Worm (Caenorhabditis elegans) whole organism, young adult: Measurements from ENCODE around the gene srv-7.

Experiments
- B0261.1 ChIP-seq: sonication (generic microtip); optimal IDR thresholded peaks from 2 replicates; lab custom pipeline; 2016; ENCODE audit warnings: mild to moderate bottlenecking, missing genetic modification characterization, moderate library complexity, missing compliant biosample characterization
- F33H1.4 ChIP-seq: fragments of 200-800 bp; sonication (Bioruptor generic); IDR thresholded peaks from 2 replicates; pipeline ENCODE4 v1.3.6; 2022; ENCODE audit warnings: missing genetic modification reagents, missing genetic modification characterization, missing compliant biosample characterization
- F49E8.2 ChIP-seq: sonication (generic microtip); optimal IDR thresholded peaks from 3 replicates; lab custom pipeline; 2017; ENCODE audit warnings: missing genetic modification characterization, mild to moderate bottlenecking, missing compliant biosample characterization, antibody characterized with exemption, moderate library complexity; ENCODE audit not compliant: insufficient read depth
- F52B5.7 ChIP-seq: sonication (generic microtip); optimal IDR thresholded peaks from 2 replicates; lab custom pipeline; 2016; ENCODE audit warnings: mild to moderate bottlenecking, missing genetic modification characterization, missing compliant biosample characterization
- Y79H2A.3 ChIP-seq: fragments of 200-800 bp; sonication (Bioruptor generic); conservative IDR thresholded peaks from 2 replicates; pipeline ENCODE4 v1.3.6; 2022; ENCODE audit warnings: missing genetic modification reagents, missing genetic modification characterization, missing compliant biosample characterization
- aptf-2 ChIP-seq: fragments of 200-800 bp; sonication (Bioruptor generic); conservative IDR thresholded peaks from 2 replicates; pipeline ENCODE4 v1.3.6; 2022; ENCODE audit warnings: missing genetic modification reagents, missing genetic modification characterization, missing compliant biosample characterization
- athp-1 ChIP-seq: sonication (generic microtip); optimal IDR thresholded peaks from 2 replicates; lab custom pipeline; 2017; ENCODE audit warnings: mild to moderate bottlenecking, missing genetic modification characterization, missing compliant biosample characterization
- attf-3 ChIP-seq: fragments of 200-800 bp; sonication (Bioruptor generic); conservative IDR thresholded peaks from 2 replicates; pipeline ENCODE4 v1.3.6; 2022; ENCODE audit warnings: missing genetic modification reagents, missing genetic modification characterization, missing compliant biosample characterization
- attf-5 ChIP-seq: fragments of 200-800 bp; sonication (Bioruptor generic); optimal IDR thresholded peaks from 2 replicates; lab custom pipeline; 2018; ENCODE audit warnings: mild to moderate bottlenecking, missing genetic modification characterization, missing compliant biosample characterization
- bed-1 ChIP-seq: fragments of 200-800 bp; sonication (Bioruptor generic); IDR thresholded peaks from 2 replicates; pipeline ENCODE4 v1.3.6; 2022; ENCODE audit warnings: missing genetic modification reagents, missing genetic modification characterization, missing compliant biosample characterization
- cebp-1 ChIP-seq, 2 experiments: fragments of 200-800 bp in 1 of 2; sonication (Bioruptor generic) in 1 of 2; sonication (generic microtip) in 1 of 2; IDR thresholded peaks in 1 of 2; optimal IDR thresholded peaks in 1 of 2; 2 replicates each; pipeline versions ENCODE4 v1.3.6 to Lab custom; 2017 to 2022; ENCODE audit warnings: missing compliant biosample characterization in 2 of 2, missing genetic modification characterization in 2 of 2, mild to moderate bottlenecking in 1 of 2, missing genetic modification reagents in 1 of 2, moderate library complexity in 1 of 2
- ceh-100 ChIP-seq: fragments of 200-800 bp; sonication (Bioruptor generic); IDR thresholded peaks from 2 replicates; pipeline ENCODE4 v1.3.6; 2022; ENCODE audit warnings: missing genetic modification reagents, missing genetic modification characterization, missing compliant biosample characterization
- ceh-40 ChIP-seq: fragments of 200-800 bp; sonication (Bioruptor generic); IDR thresholded peaks from 2 replicates; pipeline ENCODE4 v1.3.6; 2022; ENCODE audit warnings: missing genetic modification characterization, missing compliant biosample characterization
- ceh-79 ChIP-seq: sonication (generic microtip); optimal IDR thresholded peaks from 2 replicates; lab custom pipeline; 2017; ENCODE audit warnings: mild to moderate bottlenecking, missing genetic modification characterization, missing compliant biosample characterization
- ceh-91 ChIP-seq: fragments of 200-800 bp; sonication (Bioruptor generic); IDR thresholded peaks from 2 replicates; pipeline ENCODE4 v1.3.6; 2022; ENCODE audit warnings: missing genetic modification reagents, missing genetic modification characterization, missing compliant biosample characterization
- dox-1 ChIP-seq: fragments of 200-800 bp; sonication (Bioruptor generic); IDR thresholded peaks from 2 replicates; pipeline ENCODE4 v1.3.6; 2022; ENCODE audit warnings: missing genetic modification reagents, missing genetic modification characterization, missing compliant biosample characterization
- ets-4 ChIP-seq: fragments of 200-800 bp; sonication (Bioruptor generic); optimal IDR thresholded peaks from 2 replicates; lab custom pipeline; 2018; ENCODE audit warnings: mild to moderate bottlenecking, missing genetic modification characterization, missing compliant biosample characterization
- him-1 ChIP-seq: sonication (generic microtip); optimal IDR thresholded peaks from 2 replicates; lab custom pipeline; 2016; ENCODE audit warnings: missing genotype, missing genetic modification reagents, missing genetic modification characterization, missing compliant biosample characterization
- hlh-26 ChIP-seq: fragments of 200-800 bp; sonication (Bioruptor generic); conservative IDR thresholded peaks from 2 replicates; pipeline ENCODE4 v1.3.6; 2022; ENCODE audit warnings: missing genetic modification reagents, missing genetic modification characterization, missing compliant biosample characterization
- hrde-1 ChIP-seq: sonication (generic microtip); optimal IDR thresholded peaks from 2 replicates; lab custom pipeline; 2016; ENCODE audit warnings: missing genetic modification characterization, mild to moderate bottlenecking, missing compliant biosample characterization, moderate library complexity, missing genotype, missing genetic modification reagents, borderline replicate concordance
- hsf-1 ChIP-seq: fragments of 200-800 bp; sonication (Bioruptor generic); IDR thresholded peaks from 2 replicates; pipeline ENCODE4 v1.3.6; 2022; ENCODE audit warnings: missing genetic modification reagents, missing genetic modification characterization, missing compliant biosample characterization
- let-526 ChIP-seq: fragments of 200-800 bp; sonication (Bioruptor generic); IDR thresholded peaks from 2 replicates; pipeline ENCODE4 v1.3.6; 2022; ENCODE audit warnings: missing genetic modification reagents, missing genetic modification characterization, missing compliant biosample characterization
- let-607 ChIP-seq, 2 experiments: fragments of 200-800 bp in 1 of 2; sonication (Bioruptor generic) in 1 of 2; sonication (generic microtip) in 1 of 2; optimal IDR thresholded peaks; 2 replicates each; lab custom pipeline; 2016 to 2018; ENCODE audit warnings: mild to moderate bottlenecking in 2 of 2, missing compliant biosample characterization in 2 of 2, missing genetic modification characterization in 2 of 2, moderate library complexity in 2 of 2, missing genotype in 1 of 2
- lin-35 ChIP-seq, 3 experiments: fragments of 150-350 bp in 2 of 3; sonication (generic microtip) in 1 of 3; optimal IDR thresholded peaks; 2 replicates each; lab custom pipeline; 2014 to 2018; ENCODE audit warnings: missing biosample characterization in 3 of 3, missing genetic modification characterization in 3 of 3, missing genetic modification reagents in 3 of 3
- madf-3 ChIP-seq: fragments of 200-800 bp; sonication (Bioruptor generic); IDR thresholded peaks from 2 replicates; pipeline ENCODE4 v1.3.6; 2022; ENCODE audit warnings: missing genetic modification reagents, missing genetic modification characterization, missing compliant biosample characterization
- madf-6 ChIP-seq: fragments of 200-800 bp; sonication (Bioruptor generic); IDR thresholded peaks from 2 replicates; pipeline ENCODE4 v1.3.6; 2022; ENCODE audit warnings: missing genetic modification reagents, missing genetic modification characterization, missing compliant biosample characterization
- mel-28 ChIP-seq: sonication (generic microtip); optimal IDR thresholded peaks from 2 replicates; lab custom pipeline; 2016; ENCODE audit warnings: borderline replicate concordance, mild to moderate bottlenecking, missing genetic modification characterization, missing compliant biosample characterization
- nfyb-1 ChIP-seq: fragments of 200-800 bp; sonication (Bioruptor generic); IDR thresholded peaks from 2 replicates; pipeline ENCODE4 v1.3.6; 2022; ENCODE audit warnings: missing genetic modification reagents, missing genetic modification characterization, missing compliant biosample characterization
- nhr-120 ChIP-seq: fragments of 200-800 bp; sonication (Bioruptor generic); IDR thresholded peaks from 2 replicates; pipeline ENCODE4 v1.3.6; 2022; ENCODE audit warnings: missing genetic modification characterization, missing compliant biosample characterization
- nhr-80 ChIP-seq: sonication (generic microtip); optimal IDR thresholded peaks from 2 replicates; lab custom pipeline; 2016; ENCODE audit warnings: missing genetic modification characterization, missing compliant biosample characterization
- rcor-1 ChIP-seq: fragments of 200-800 bp; sonication (Bioruptor generic); IDR thresholded peaks from 2 replicates; pipeline ENCODE4 v1.3.6; 2022; ENCODE audit warnings: missing genetic modification reagents, missing genetic modification characterization, missing compliant biosample characterization
- snpc-3.4 ChIP-seq: sonication (generic microtip); optimal IDR thresholded peaks from 2 replicates; lab custom pipeline; 2017; ENCODE audit warnings: missing genetic modification characterization, mild to moderate bottlenecking, missing compliant biosample characterization, antibody characterized with exemption, moderate library complexity, missing genotype, missing genetic modification reagents
- snpc-4 ChIP-seq, 5 experiments: fragments of 150-350 bp in 1 of 5; sonication (generic microtip) in 4 of 5; optimal IDR thresholded peaks; 2 replicates each; lab custom pipeline; 2014 to 2018; ENCODE audit warnings: missing genetic modification characterization in 5 of 5, missing biosample characterization in 3 of 5, antibody characterized with exemption in 2 of 5, mild to moderate bottlenecking in 2 of 5, missing compliant biosample characterization in 2 of 5, missing genotype in 2 of 5, moderate library complexity in 2 of 5, missing genetic modification reagents in 1 of 5
- tbp1 ChIP-seq: fragments of 200-800 bp; sonication (Bioruptor generic); optimal IDR thresholded peaks from 2 replicates; lab custom pipeline; 2018; ENCODE audit warnings: mild to moderate bottlenecking, missing genetic modification characterization, missing compliant biosample characterization
- tbx-9 ChIP-seq: sonication (generic microtip); optimal IDR thresholded peaks from 2 replicates; lab custom pipeline; 2016; ENCODE audit warnings: borderline replicate concordance, missing genetic modification characterization, inconsistent platforms, missing compliant biosample characterization
- unc-62 ChIP-seq: fragments of 150-350 bp; optimal IDR thresholded peaks from 2 replicates; lab custom pipeline; 2014; ENCODE audit warnings: missing biosample characterization, missing genetic modification reagents, missing genetic modification characterization
- xnd-1 ChIP-seq: sonication (generic microtip); optimal IDR thresholded peaks from 2 replicates; lab custom pipeline; 2016; ENCODE audit warnings: missing genotype, missing genetic modification reagents, missing genetic modification characterization, missing compliant biosample characterization
- ztf-26 ChIP-seq: sonication (generic microtip); optimal IDR thresholded peaks from 2 replicates; lab custom pipeline; 2017; ENCODE audit warnings: missing genetic modification characterization, missing compliant biosample characterization

The srv-7 gene

ce11 chrX:5646951-5647423 is 797 bp downstream of the srv-7 start, which contains the start of gene T22B7.3 (continued):
- TF ChIP-seq attf-3 (GFP tag; lab: Robert Waterston, UW): no peak

- TF ChIP-seq ceh-100 (GFP tag; lab: Robert Waterston, UW): no peak
- no peak for TF ChIP-seq let-607 (tag; optimal IDR thresholded peaks at IDR 0.05; lab: Kevin White, UChicago)
- TF ChIP-seq B0261.1 (tag; lab: Kevin White, UChicago): no peak
- no peak for TF ChIP-seq nhr-80 (tag; lab: Kevin White, UChicago)
- TF ChIP-seq lin-35 (GFP tag; optimal IDR thresholded peaks at IDR 0.05; lab: Kevin White, UChicago): no peak
- no peak for TF ChIP-seq snpc-4 (GFP tag; optimal IDR thresholded peaks at IDR 0.05; lab: Kevin White, UChicago)
- TF ChIP-seq snpc-4 (tag; optimal IDR thresholded peaks at IDR 0.05; lab: Kevin White, UChicago): no peak
- TF ChIP-seq Y79H2A.3 (GFP tag; lab: Robert Waterston, UW): no peak
- TF ChIP-seq nhr-120 (GFP tag; lab: Robert Waterston, UW): no peak
- TF ChIP-seq, all 124 proteins: peak for 0
Observed at ce11 chrX:5645606-5646005, 2.2 kb downstream of the srv-7 start.

- no peak for TF ChIP-seq snpc-3.4 (tag; lab: Kevin White, UChicago)
- no peak for TF ChIP-seq attf-5 (GFP tag; lab: Kevin White, UChicago)
- TF ChIP-seq ceh-79 (tag; lab: Kevin White, UChicago): no peak
- no peak for TF ChIP-seq F49E8.2
- TF ChIP-seq mel-28 (tag; lab: Kevin White, UChicago): no peak
- no peak for TF ChIP-seq hlh-26 (GFP tag; lab: Robert Waterston, UW)
- no peak for TF ChIP-seq let-526 (GFP tag; lab: Robert Waterston, UW)
- TF ChIP-seq F33H1.4 (GFP tag; lab: Robert Waterston, UW): no peak
- no peak for TF ChIP-seq rcor-1 (GFP tag; lab: Robert Waterston, UW)
- no peak for TF ChIP-seq him-1 (tag; lab: Kevin White, UChicago)
- TF ChIP-seq dox-1: no peak
- no peak for TF ChIP-seq nhr-80 (tag; lab: Kevin White, UChicago)
- no peak for TF ChIP-seq ets-4 (GFP tag; lab: Kevin White, UChicago)
- TF ChIP-seq tbp1 (GFP tag; lab: Kevin White, UChicago): no peak
- no peak for TF ChIP-seq attf-3 (GFP tag; lab: Robert Waterston, UW)
- no peak for TF ChIP-seq hrde-1 (tag; lab: Kevin White, UChicago)
- no peak for TF ChIP-seq F52B5.7 (tag; lab: Kevin White, UChicago)
- TF ChIP-seq aptf-2 (GFP tag; lab: Robert Waterston, UW): no peak
- TF ChIP-seq athp-1 (tag; lab: Kevin White, UChicago): no peak
- no peak for TF ChIP-seq madf-3
Observed at ce11 chrX:5644112-5644511, 3.7 kb downstream of the srv-7 start.

ce11 chrX:5641315-5641714 is 6.5 kb downstream of the srv-7 start, which contains the start of gene T22B7.4:
Gene T22B7.4 (minus strand): TSS chrX:5641415.
- no peak for TF ChIP-seq tbx-9 (tag; lab: Kevin White, UChicago)
- TF ChIP-seq xnd-1 (tag; lab: Kevin White, UChicago): no peak
- TF ChIP-seq hsf-1 (GFP tag; lab: Robert Waterston, UW): no peak
- no peak for TF ChIP-seq ceh-100 (GFP tag; lab: Robert Waterston, UW)
- no peak for TF ChIP-seq ceh-91 (GFP tag; lab: Robert Waterston, UW)
- TF ChIP-seq ceh-40: no peak
- no peak for TF ChIP-seq unc-62 (GFP tag; lab: Kevin White, UChicago)
- no peak for TF ChIP-seq cebp-1 (GFP tag; IDR thresholded peaks at IDR 0.05; lab: Robert Waterston, UW)
- TF ChIP-seq cebp-1 (tag; optimal IDR thresholded peaks at IDR 0.05; lab: Kevin White, UChicago): no peak
- no peak for TF ChIP-seq bed-1
- no peak for TF ChIP-seq attf-3 (GFP tag; lab: Robert Waterston, UW)
- no peak for TF ChIP-seq ztf-26
- TF ChIP-seq madf-6 (GFP tag; lab: Robert Waterston, UW): no peak
- no peak for TF ChIP-seq nfyb-1 (GFP tag; lab: Robert Waterston, UW)
- TF ChIP-seq, all 124 proteins: peak for 0
